Fruit fly (Drosophila melanogaster): ENCODE measurements around the gene Recs1.

DNA sequence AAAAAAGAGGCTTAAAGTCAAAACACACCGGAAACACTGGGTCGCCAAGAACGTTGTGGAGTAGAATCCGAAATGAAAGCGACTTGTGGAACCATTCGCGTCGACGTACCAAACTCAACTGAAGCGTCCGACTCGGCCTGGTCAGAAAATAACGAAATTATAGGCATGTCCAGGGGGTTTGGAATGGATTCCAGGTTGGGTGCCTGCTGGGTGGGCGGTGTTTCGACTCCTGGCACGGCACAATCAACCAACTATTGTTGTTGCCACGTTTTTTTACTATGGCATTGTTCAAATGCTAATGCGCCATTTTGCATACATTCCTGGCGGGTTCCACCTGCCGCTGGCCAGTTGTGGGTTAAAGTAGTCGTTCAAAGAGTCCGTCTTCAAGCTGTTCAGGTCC is 35.3 kb downstream of the Recs1 start, which contains the start of gene Kif19A:
- no peak for TF ChIP-seq Hr83 (GFP tag; optimal IDR thresholded peaks at IDR 0.05; ENCODE audit: poor library complexity, severe bottlenecking)
- no peak for TF ChIP-seq lola (GFP tag; optimal IDR thresholded peaks at IDR 0.05)
- no peak for TF ChIP-seq Hnf4 (GFP tag; optimal IDR thresholded peaks at IDR 0.05)
- no peak for TF ChIP-seq tai (GFP tag; optimal IDR thresholded peaks at IDR 0.05)
- TF ChIP-seq fru (GFP tag; optimal IDR thresholded peaks at IDR 0.05) = no peak

Measured in whole organism, wandering third instar larva.